Worm (Caenorhabditis elegans) whole organism, mixed stage, embryonic: Measurements from ENCODE around the gene pstk-1.

Source experiments
- ces-1 ChIP-seq: fragments of 150-350 bp; optimal IDR thresholded peaks from 2 replicates; lab custom pipeline; 2014; ENCODE audit warnings: missing biosample characterization, missing genetic modification reagents, missing genetic modification characterization
- lin-13 ChIP-seq: fragments of 150-350 bp; optimal IDR thresholded peaks from 2 replicates; lab custom pipeline; 2014; ENCODE audit warnings: missing biosample characterization, missing genetic modification characterization
- mep-1 ChIP-seq: fragments of 150-350 bp; optimal IDR thresholded peaks from 2 replicates; lab custom pipeline; 2017; ENCODE audit warnings: missing biosample characterization, missing genetic modification reagents, missing genetic modification characterization, inconsistent platforms
- nhr-12 ChIP-seq: fragments of 150-350 bp; optimal IDR thresholded peaks from 2 replicates; lab custom pipeline; 2014; ENCODE audit warnings: missing biosample characterization, missing genetic modification characterization
- nhr-28 ChIP-seq: fragments of 150-350 bp; optimal IDR thresholded peaks from 2 replicates; lab custom pipeline; 2014; ENCODE audit warnings: missing biosample characterization, missing genetic modification characterization
- nhr-76 ChIP-seq: sonication (generic microtip); optimal IDR thresholded peaks from 2 replicates; lab custom pipeline; 2017; ENCODE audit warnings: missing biosample characterization, missing genetic modification characterization
- pha-4 ChIP-seq: fragments of 150-350 bp; optimal IDR thresholded peaks from 2 replicates; lab custom pipeline; 2018; ENCODE audit warnings: missing biosample characterization, missing genetic modification reagents, missing genetic modification characterization
- sptf-1 ChIP-seq: sonication (generic microtip); optimal IDR thresholded peaks from 2 replicates; lab custom pipeline; 2017; ENCODE audit warnings: mild to moderate bottlenecking, missing genetic modification characterization, moderate library complexity, missing compliant biosample characterization
- unc-39 ChIP-seq: fragments of 150-350 bp; optimal IDR thresholded peaks from 2 replicates; lab custom pipeline; 2014; ENCODE audit warnings: missing biosample characterization, missing genetic modification characterization
- unc-62 ChIP-seq: fragments of 150-350 bp; optimal IDR thresholded peaks from 2 replicates; lab custom pipeline; 2014; ENCODE audit warnings: missing biosample characterization, missing genetic modification reagents, missing genetic modification characterization
- ztf-11 ChIP-seq: fragments of 150-350 bp; optimal IDR thresholded peaks from 2 replicates; lab custom pipeline; 2014; ENCODE audit warnings: missing biosample characterization, missing genetic modification characterization

ce11 chrIII:12458970-12459369, 7.4 kb upstream of the pstk-1 start:
- TF ChIP-seq ces-1 (GFP tag; lab: Kevin White, UChicago) (no peak), lin-13 (tag; lab: Kevin White, UChicago) (no peak), ztf-11 (no peak), unc-62 (no peak), nhr-76 (no peak), sptf-1 (no peak), pha-4 (no peak), nhr-28 (tag; lab: Kevin White, UChicago) (no peak), unc-39 (no peak), mep-1 (tag; lab: Kevin White, UChicago) (no peak), nhr-12 (tag; lab: Kevin White, UChicago) (no peak)
